Fruit fly (Drosophila melanogaster): ENCODE data around the gene CG13010.

The CG13010 gene

dm6 chrX:16677163-16677562 is 1.6 kb downstream of the CG13010 start (continued):
- TF ChIP-seq CG10979 (tag; optimal IDR thresholded peaks at IDR 0.05) (peak; percentile 7), CG18476 (GFP tag; optimal IDR thresholded peaks at IDR 0.05) (no peak), dmrt11E (tag; optimal IDR thresholded peaks at IDR 0.05) (peak; percentile 22), CG31441 (GFP tag; IDR thresholded peaks at IDR 0.05) (0 out of 2 replicates have a peak, but pooled peaks have one; percentile 22), sqz (GFP tag; optimal IDR thresholded peaks at IDR 0.05) (no peak), zen (tag; optimal IDR thresholded peaks at IDR 0.05) (no peak), Usf (GFP tag; optimal IDR thresholded peaks at IDR 0.05) (no peak), nau (GFP tag; optimal IDR thresholded peaks at IDR 0.05) (no peak), Sry-β (GFP tag; optimal IDR thresholded peaks at IDR 0.05) (no peak), CG13424 (tag; optimal IDR thresholded peaks at IDR 0.05) (no peak), Sox102F (GFP tag; optimal IDR thresholded peaks at IDR 0.05) (peak; percentile 17), CG34422 (GFP tag; IDR thresholded peaks at IDR 0.05) (no peak), CG17361 (GFP tag; IDR thresholded peaks at IDR 0.05) (0 out of 3 replicates have a peak, but pooled peaks have one; percentile 30), NfI (GFP tag; optimal IDR thresholded peaks at IDR 0.05) (no peak), mld (GFP tag; IDR thresholded peaks at IDR 0.05; ENCODE audit: partially characterized antibody) (no peak), CG3726 (GFP tag; IDR thresholded peaks at IDR 0.05) (no peak), CG12391 (tag; optimal IDR thresholded peaks at IDR 0.05) (peak; percentile 11), tx (GFP tag; optimal IDR thresholded peaks at IDR 0.05) (no peak), Mes4 (GFP tag; optimal IDR thresholded peaks at IDR 0.05) (no peak), CG7556 (GFP tag; optimal IDR thresholded peaks at IDR 0.05) (peak; percentile 22), CG6689 (GFP tag; IDR thresholded peaks at IDR 0.05) (0 out of 2 replicates have a peak, but pooled peaks have one; percentile 22), gem (tag; optimal IDR thresholded peaks at IDR 0.05) (peak; percentile 43), crol (GFP tag; IDR thresholded peaks at IDR 0.05) (no peak)

DNA sequence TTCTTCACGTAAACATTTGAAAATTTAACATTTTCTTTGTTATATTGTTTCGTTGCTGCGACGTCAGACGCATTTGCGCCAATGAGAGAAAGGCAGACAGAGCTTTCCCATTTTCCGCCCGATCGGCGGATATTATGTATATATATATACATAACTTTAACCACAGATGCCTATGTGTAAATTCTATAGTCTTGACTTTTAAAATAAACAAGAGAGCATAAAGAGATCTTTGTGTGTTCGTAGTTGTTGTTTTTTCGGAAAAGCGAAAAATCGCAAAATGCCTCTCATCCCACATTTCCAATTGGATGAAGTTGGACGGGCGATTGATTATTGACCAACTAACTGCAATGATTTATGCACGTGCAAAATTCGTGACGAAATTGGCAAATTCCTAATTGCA is 2.1 kb downstream of the CG13010 start, which contains the start of gene CG13012:
Gene CG13012 (minus strand): TSS at position 101 of the 400 bp plus-strand sequence.
- TF ChIP-seq CG32532 (GFP tag; IDR thresholded peaks at IDR 0.05) (no peak), abd-A (tag; optimal IDR thresholded peaks at IDR 0.05) (no peak), Oaz (GFP tag; IDR thresholded peaks at IDR 0.05) (no peak), zfh1 (GFP tag; IDR thresholded peaks at IDR 0.05) (no peak), h (optimal IDR thresholded peaks at IDR 0.05) (no peak), CG11085 (GFP tag; IDR thresholded peaks at IDR 0.05) (no peak), Taf1 (GFP tag; IDR thresholded peaks at IDR 0.05) (no peak), CG8388 (GFP tag; optimal IDR thresholded peaks at IDR 0.05) (no peak), CG1602 (GFP tag; optimal IDR thresholded peaks at IDR 0.05) (no peak), sr (GFP tag; IDR thresholded peaks at IDR 0.05) (no peak), CG42726 (GFP tag; IDR thresholded peaks at IDR 0.05; ENCODE audit: partially characterized antibody) (no peak), CG30020 (tag; optimal IDR thresholded peaks at IDR 0.05) (no peak), jumu (GFP tag; optimal IDR thresholded peaks at IDR 0.05) (no peak), CG2202 (tag; optimal IDR thresholded peaks at IDR 0.05) (no peak), Stat92E (GFP tag; optimal IDR thresholded peaks at IDR 0.05) (no peak), bcd (GFP tag; optimal IDR thresholded peaks at IDR 0.05) (no peak), CG15011 (GFP tag; optimal IDR thresholded peaks at IDR 0.05) (no peak), CG3995 (GFP tag; optimal IDR thresholded peaks at IDR 0.05) (no peak), Poxn (GFP tag; IDR thresholded peaks at IDR 0.05) (no peak)

Measured in whole organism, embryonic.